Fruit fly (Drosophila melanogaster) whole organism, embryonic: Measurements from ENCODE around the gene lilli.

ENCODE experiments used
- Abd-B ChIP-seq: fragments of 200-800 bp; sonication (Bioruptor generic); optimal IDR thresholded peaks from 2 replicates; lab custom pipeline; 2018; ENCODE audit warnings: missing biosample characterization, mild to moderate bottlenecking, missing genetic modification characterization, moderate library complexity
- Antp ChIP-seq: fragments of 200-800 bp; sonication (Bioruptor generic); optimal IDR thresholded peaks from 3 replicates; lab custom pipeline; 2016; ENCODE audit warnings: missing biosample characterization, missing genetic modification characterization
- BEAF-32 ChIP-seq: fragments of 200-800 bp; sonication (Bioruptor generic); optimal IDR thresholded peaks from 3 replicates; lab custom pipeline; 2017; ENCODE audit warnings: missing biosample characterization, missing genetic modification characterization, mild to moderate bottlenecking, moderate library complexity, missing genetic modification reagents
- CG10209 ChIP-seq: fragments of 200-800 bp; sonication (Bioruptor generic); optimal IDR thresholded peaks from 3 replicates; lab custom pipeline; 2017; ENCODE audit warnings: missing biosample characterization, mild to moderate bottlenecking, missing genetic modification characterization, missing genetic modification reagents
- CG10543 ChIP-seq: fragments of 200-800 bp; sonication (Bioruptor generic); optimal IDR thresholded peaks from 3 replicates; lab custom pipeline; 2017; ENCODE audit warnings: missing biosample characterization, mild to moderate bottlenecking, missing genetic modification characterization, moderate library complexity
- CG11093 ChIP-seq: fragments of 200-800 bp; sonication (Bioruptor generic); IDR thresholded peaks from 3 replicates; pipeline ENCODE4 v1.3.6; 2022; ENCODE audit warnings: missing biosample characterization, missing genetic modification characterization
- CG11456 ChIP-seq: fragments of 200-800 bp; sonication (Bioruptor generic); IDR thresholded peaks from 3 replicates; pipeline ENCODE4 v1.3.6; 2022; ENCODE audit warnings: missing biosample characterization, missing genetic modification characterization
- CG12071 ChIP-seq: fragments of 200-800 bp; sonication (Bioruptor generic); optimal IDR thresholded peaks from 3 replicates; lab custom pipeline; 2018; ENCODE audit warnings: missing biosample characterization, mild to moderate bottlenecking, missing genetic modification characterization
- CG12299 ChIP-seq: fragments of 200-800 bp; sonication (Bioruptor generic); optimal IDR thresholded peaks from 2 replicates; lab custom pipeline; 2018; ENCODE audit warnings: missing biosample characterization, mild to moderate bottlenecking, missing genetic modification characterization
- CG14667 ChIP-seq: fragments of 200-800 bp; sonication (Bioruptor generic); IDR thresholded peaks from 2 replicates; pipeline ENCODE4 v1.3.6; 2022; ENCODE audit warnings: missing biosample characterization, missing genetic modification characterization
- CG1647 ChIP-seq: fragments of 200-800 bp; sonication (Bioruptor generic); optimal IDR thresholded peaks from 3 replicates; lab custom pipeline; 2016; ENCODE audit warnings: missing biosample characterization, missing genetic modification characterization
- CG34422 ChIP-seq: fragments of 200-800 bp; sonication (Bioruptor generic); IDR thresholded peaks from 3 replicates; pipeline ENCODE4 v1.3.6; 2022; ENCODE audit warnings: missing biosample characterization, missing genetic modification characterization
- CG42726 ChIP-seq: fragments of 200-800 bp; sonication (Bioruptor generic); IDR thresholded peaks from 2 replicates; pipeline ENCODE4 v1.3.6; 2022; ENCODE audit warnings: missing biosample characterization, missing genetic modification characterization; ENCODE audit not compliant: partially characterized antibody
- CG4617 ChIP-seq: fragments of 200-800 bp; sonication (Bioruptor generic); optimal IDR thresholded peaks from 3 replicates; lab custom pipeline; 2016; ENCODE audit warnings: missing biosample characterization, missing genetic modification characterization, borderline replicate concordance
- CG6791 ChIP-seq: fragments of 200-800 bp; sonication (Bioruptor generic); IDR thresholded peaks from 3 replicates; pipeline ENCODE4 v1.3.6; 2022; ENCODE audit warnings: missing biosample characterization, missing genetic modification characterization; ENCODE audit not compliant: partially characterized antibody
- CG7839 ChIP-seq: fragments of 200-800 bp; sonication (Bioruptor generic); optimal IDR thresholded peaks from 3 replicates; lab custom pipeline; 2018; ENCODE audit warnings: missing biosample characterization, mild to moderate bottlenecking, missing genetic modification characterization, moderate library complexity
- CG8281 ChIP-seq: fragments of 200-800 bp; sonication (Bioruptor generic); optimal IDR thresholded peaks from 2 replicates; lab custom pipeline; 2018; ENCODE audit warnings: missing biosample characterization, mild to moderate bottlenecking, missing genetic modification characterization, moderate library complexity
- CG8290 ChIP-seq, 3 experiments: fragments of 200-800 bp; sonication (Bioruptor generic); optimal IDR thresholded peaks; 2 replicates each; lab custom pipeline; 2016 to 2019; ENCODE audit warnings: missing biosample characterization in 3 of 3, missing genetic modification characterization in 3 of 3, mild to moderate bottlenecking in 2 of 3, moderate library complexity in 1 of 3
- CG8359 ChIP-seq: fragments of 200-800 bp; sonication (Bioruptor generic); optimal IDR thresholded peaks from 2 replicates; lab custom pipeline; 2017; ENCODE audit warnings: missing biosample characterization, mild to moderate bottlenecking, missing genetic modification characterization, borderline replicate concordance
- CG8765 ChIP-seq: fragments of 200-800 bp; sonication (Bioruptor generic); IDR thresholded peaks from 2 replicates; pipeline ENCODE4 v1.3.6; 2022; ENCODE audit warnings: missing biosample characterization, missing genetic modification characterization
- CG9876 ChIP-seq: fragments of 200-800 bp; sonication (Bioruptor generic); optimal IDR thresholded peaks from 2 replicates; lab custom pipeline; 2016; ENCODE audit warnings: missing biosample characterization, missing genetic modification characterization
- CTCF ChIP-seq: fragments of 200-800 bp; sonication (Bioruptor generic); optimal IDR thresholded peaks from 2 replicates; lab custom pipeline; 2017; ENCODE audit warnings: missing biosample characterization, mild to moderate bottlenecking, missing genetic modification characterization, moderate library complexity
- Chrac-16 ChIP-seq: fragments of 200-800 bp; sonication (Bioruptor generic); optimal IDR thresholded peaks from 3 replicates; lab custom pipeline; 2016; ENCODE audit warnings: missing biosample characterization, missing genetic modification characterization
- H15 ChIP-seq: fragments of 200-800 bp; sonication (Bioruptor generic); IDR thresholded peaks from 3 replicates; pipeline ENCODE4 v1.3.6; 2022; ENCODE audit warnings: missing biosample characterization, missing genetic modification characterization
- Meics ChIP-seq: fragments of 200-800 bp; sonication (Bioruptor generic); optimal IDR thresholded peaks from 2 replicates; lab custom pipeline; 2017; ENCODE audit warnings: missing biosample characterization, mild to moderate bottlenecking, missing genetic modification characterization
- NFAT ChIP-seq: fragments of 200-800 bp; sonication (Bioruptor generic); IDR thresholded peaks from 2 replicates; pipeline ENCODE4 v1.3.6; 2022; ENCODE audit warnings: missing biosample characterization, missing genetic modification characterization
- NK7.1 ChIP-seq: fragments of 200-800 bp; sonication (Bioruptor generic); optimal IDR thresholded peaks from 3 replicates; lab custom pipeline; 2016; ENCODE audit warnings: missing biosample characterization, missing genetic modification characterization
- Opbp ChIP-seq: fragments of 200-800 bp; sonication (Bioruptor generic); IDR thresholded peaks from 3 replicates; pipeline ENCODE4 v1.3.6; 2022; ENCODE audit warnings: missing biosample characterization, missing genetic modification characterization; ENCODE audit not compliant: partially characterized antibody
- Scr ChIP-seq: fragments of 200-800 bp; sonication (Bioruptor generic); IDR thresholded peaks from 2 replicates; pipeline ENCODE4 v1.3.6; 2022; ENCODE audit warnings: missing biosample characterization, missing genetic modification characterization; ENCODE audit not compliant: partially characterized antibody
- abd-A ChIP-seq: fragments of 200-800 bp; sonication (Bioruptor generic); optimal IDR thresholded peaks from 3 replicates; lab custom pipeline; 2019; ENCODE audit warnings: missing biosample characterization, mild to moderate bottlenecking, missing genetic modification characterization, moderate library complexity
- az2 ChIP-seq: fragments of 200-800 bp; sonication (Bioruptor generic); optimal IDR thresholded peaks from 3 replicates; lab custom pipeline; 2016; ENCODE audit warnings: missing biosample characterization, missing genetic modification characterization
- br ChIP-seq: fragments of >200 bp; optimal IDR thresholded peaks from 2 replicates; lab custom pipeline; 2017
- chif ChIP-seq, 2 experiments: fragments of 200-800 bp; sonication (Bioruptor generic); optimal IDR thresholded peaks; 3 replicates each; lab custom pipeline; 2016; ENCODE audit warnings: missing biosample characterization in 2 of 2, missing genetic modification characterization in 2 of 2
- corto ChIP-seq: fragments of 200-800 bp; sonication (Bioruptor generic); optimal IDR thresholded peaks from 2 replicates; lab custom pipeline; 2016; ENCODE audit warnings: missing biosample characterization, mild to moderate bottlenecking, missing genetic modification characterization, moderate library complexity
- crc ChIP-seq: fragments of 200-800 bp; sonication (Bioruptor generic); optimal IDR thresholded peaks from 2 replicates; lab custom pipeline; 2016; ENCODE audit warnings: missing biosample characterization, missing genetic modification characterization
- croc ChIP-seq: fragments of 200-800 bp; sonication (Bioruptor generic); conservative IDR thresholded peaks from 3 replicates; pipeline ENCODE4 v1.3.6; 2022; ENCODE audit warnings: missing biosample characterization, missing genetic modification characterization
- dpn ChIP-seq, 2 experiments: fragments of 200-800 bp; sonication (Bioruptor generic); optimal IDR thresholded peaks; 3 replicates each; lab custom pipeline; 2016; ENCODE audit warnings: missing biosample characterization in 2 of 2, missing genetic modification characterization in 2 of 2
- fru ChIP-seq: fragments of >200 bp; optimal IDR thresholded peaks from 2 replicates; lab custom pipeline; 2017
- gem ChIP-seq: fragments of 200-800 bp; sonication (Bioruptor generic); optimal IDR thresholded peaks from 2 replicates; lab custom pipeline; 2019; ENCODE audit warnings: missing biosample characterization, mild to moderate bottlenecking, missing genetic modification characterization, moderate library complexity
- insv ChIP-seq, 2 experiments: fragments of 200-800 bp; sonication (Bioruptor generic); optimal IDR thresholded peaks; 3 replicates each; lab custom pipeline; 2016 to 2018; ENCODE audit warnings: missing biosample characterization in 2 of 2, missing genetic modification characterization in 2 of 2
- kah ChIP-seq: fragments of 200-800 bp; sonication (Bioruptor generic); optimal IDR thresholded peaks from 2 replicates; lab custom pipeline; 2018; ENCODE audit warnings: missing biosample characterization, mild to moderate bottlenecking, missing genetic modification characterization
- knrl ChIP-seq: fragments of 200-800 bp; sonication (Bioruptor generic); IDR thresholded peaks from 3 replicates; pipeline ENCODE4 v1.3.6; 2022; ENCODE audit warnings: missing biosample characterization, missing genetic modification characterization; ENCODE audit not compliant: partially characterized antibody
- mld ChIP-seq: fragments of 200-800 bp; sonication (Bioruptor generic); IDR thresholded peaks from 3 replicates; pipeline ENCODE4 v1.3.6; 2022; ENCODE audit warnings: missing biosample characterization, missing genetic modification characterization; ENCODE audit not compliant: partially characterized antibody
- onecut ChIP-seq: fragments of 200-800 bp; sonication (Bioruptor generic); IDR thresholded peaks from 2 replicates; pipeline ENCODE4 v1.3.6; 2022; ENCODE audit warnings: missing biosample characterization, missing genetic modification characterization
- prd ChIP-seq, 3 experiments: fragments of >200 bp in 2 of 3; fragments of 200-800 bp in 1 of 3; sonication (Bioruptor generic) in 1 of 3; optimal IDR thresholded peaks in 2 of 3; IDR thresholded peaks in 1 of 3; 2 replicates in 2 of 3; 3 replicates in 1 of 3; pipeline versions ENCODE4 v1.3.6 to Lab custom; 2017 to 2022; ENCODE audit warnings: missing biosample characterization in 1 of 3, missing genetic modification characterization in 1 of 3
- sim ChIP-seq: fragments of 200-800 bp; sonication (Bioruptor generic); IDR thresholded peaks from 2 replicates; pipeline ENCODE4 v1.3.6; 2022; ENCODE audit warnings: missing biosample characterization, missing genetic modification characterization
- sna ChIP-seq: fragments of 200-800 bp; sonication (Bioruptor generic); IDR thresholded peaks from 2 replicates; pipeline ENCODE4 v1.3.6; 2022; ENCODE audit warnings: missing biosample characterization, missing genetic modification characterization; ENCODE audit not compliant: partially characterized antibody
- yki ChIP-seq: fragments of >200 bp; optimal IDR thresholded peaks from 3 replicates; lab custom pipeline; 2018

lilli gene

DNA sequence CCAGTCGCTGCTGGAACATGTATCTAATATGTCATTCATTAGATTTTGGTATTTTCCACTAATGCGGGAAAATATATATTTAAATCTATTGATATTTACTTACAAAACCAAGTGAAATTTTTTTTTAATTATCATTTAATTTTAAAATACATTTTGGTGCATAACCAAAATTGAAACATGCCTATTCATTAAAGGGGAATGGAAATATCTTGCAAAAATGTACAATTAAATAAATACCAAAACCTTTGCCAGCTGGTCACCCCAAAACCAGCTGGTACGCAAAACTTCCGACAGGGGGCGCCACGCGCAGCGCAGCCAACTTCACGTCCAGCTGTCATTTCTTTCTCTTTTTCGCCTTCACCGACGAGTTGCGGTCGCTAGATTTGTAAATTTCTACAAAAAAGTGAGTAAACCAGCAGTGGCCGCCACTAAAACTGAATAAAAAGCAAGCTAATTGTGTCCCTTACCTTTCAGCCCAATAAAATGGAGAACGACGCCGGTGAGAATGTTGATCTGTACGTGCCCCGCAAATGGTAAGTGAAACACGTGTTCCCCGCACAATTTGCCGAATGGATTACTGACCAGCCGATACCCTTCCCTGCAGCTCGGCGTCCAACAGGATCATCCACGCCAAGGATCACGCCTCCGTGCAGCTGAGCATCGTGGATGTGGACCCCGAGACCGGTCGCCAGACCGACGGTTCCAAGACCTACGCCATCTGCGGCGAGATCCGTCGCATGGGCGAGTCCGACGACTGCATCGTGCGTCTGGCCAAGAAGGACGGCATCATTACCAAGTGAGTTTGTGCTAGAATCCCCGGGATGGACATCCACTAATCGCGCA is 29.7 kb upstream of the lilli start, which contains the start of the genes CG3104 and RpS21 (continued):
- TF ChIP-seq gem (tag; lab: Kevin White, UChicago) = peak; percentile 61
- peak; percentile 93 for TF ChIP-seq CG9876 (GFP tag; lab: Kevin White, UChicago)
- TF ChIP-seq corto (GFP tag; lab: Kevin White, UChicago) = no peak
- TF ChIP-seq Meics (GFP tag; lab: Kevin White, UChicago) = peak; percentile 92
- TF ChIP-seq croc = peak; percentile 58
- TF ChIP-seq fru (lab: Kevin White, UChicago) = no peak
- peak in 1 of 2 experiments; percentile 80 for TF ChIP-seq insv (GFP tag; optimal IDR thresholded peaks at IDR 0.05; lab: Kevin White, UChicago)
- peak; percentile 80 for TF ChIP-seq CG12071
- TF ChIP-seq CG8765 (GFP tag; lab: Robert Waterston, UW) = peak; percentile 78
- no peak for TF ChIP-seq prd (optimal IDR thresholded peaks at IDR 0.05; lab: Kevin White, UChicago)
- peak; percentile 82 for TF ChIP-seq prd (GFP tag; IDR thresholded peaks at IDR 0.05; lab: Robert Waterston, UW)
- TF ChIP-seq onecut (GFP tag; lab: Robert Waterston, UW) = peak; percentile 91
- peak; percentile 87 for TF ChIP-seq CG10209 (GFP tag; lab: Kevin White, UChicago)
- peak; percentile 75 for TF ChIP-seq crc (GFP tag; lab: Kevin White, UChicago)
- peak; percentile 58 for TF ChIP-seq kah (GFP tag; lab: Kevin White, UChicago)
- TF ChIP-seq CG6791 (GFP tag; lab: Robert Waterston, UW) = 0 out of 3 replicates have a peak, but pooled peaks have one; percentile 5
- peak; percentile 44 for TF ChIP-seq CG12299
- TF ChIP-seq CG42726 (GFP tag; lab: Robert Waterston, UW) = no peak; the same call in 1 of the 2 replicates
- TF ChIP-seq NFAT (GFP tag; lab: Robert Waterston, UW) = peak; percentile 98
- TF ChIP-seq CTCF (GFP tag; lab: Kevin White, UChicago) = peak; percentile 98
- peak; percentile 75 for TF ChIP-seq CG7839 (tag; lab: Kevin White, UChicago)
- peak; percentile 62; the same call in 2 of the 3 replicates for TF ChIP-seq CG11093 (GFP tag; lab: Robert Waterston, UW)
- peak; percentile 95 for TF ChIP-seq CG10543 (GFP tag; lab: Kevin White, UChicago)
- peak; percentile 82 for TF ChIP-seq CG1647 (GFP tag; lab: Kevin White, UChicago)
- TF ChIP-seq yki (lab: Kevin White, UChicago) = no peak
- TF ChIP-seq sim (GFP tag; lab: Robert Waterston, UW) = peak; percentile 77
- TF ChIP-seq br = no peak
- peak; percentile 52 for TF ChIP-seq abd-A (tag; lab: Kevin White, UChicago)
- peak; percentile 86 for TF ChIP-seq CG8290 (GFP tag; optimal IDR thresholded peaks at IDR 0.05; lab: Kevin White, UChicago)
- peak; percentile 85 to 92 for TF ChIP-seq CG8290 (tag; optimal IDR thresholded peaks at IDR 0.05; lab: Kevin White, UChicago)
- peak; percentile 98 for TF ChIP-seq CG11456 (GFP tag; lab: Robert Waterston, UW)
- TF ChIP-seq CG8281 = peak; percentile 57
- TF ChIP-seq Chrac-16 (GFP tag; lab: Kevin White, UChicago) = peak; percentile 61
- TF ChIP-seq NK7.1 = peak; percentile 73
- TF ChIP-seq chif (GFP tag; optimal IDR thresholded peaks at IDR 0.05; lab: Kevin White, UChicago) = peak; percentile 52 to 73
- peak; percentile 94 for TF ChIP-seq CG34422 (GFP tag; lab: Robert Waterston, UW)
- peak; percentile 92 for TF ChIP-seq CG4617 (GFP tag; lab: Kevin White, UChicago)
- TF ChIP-seq CG8359 (GFP tag; lab: Kevin White, UChicago) = peak; percentile 43
- peak; percentile 79 to 87 for TF ChIP-seq dpn (GFP tag; optimal IDR thresholded peaks at IDR 0.05; lab: Kevin White, UChicago)
- TF ChIP-seq CG14667 (GFP tag; lab: Robert Waterston, UW) = peak; percentile 86
- TF ChIP-seq mld (GFP tag; lab: Robert Waterston, UW) = no peak
- TF ChIP-seq Antp (GFP tag; lab: Kevin White, UChicago) = peak; percentile 88
- peak; percentile 56 for TF ChIP-seq BEAF-32 (GFP tag; lab: Kevin White, UChicago)
- TF ChIP-seq Abd-B (GFP tag; lab: Kevin White, UChicago) = peak; percentile 26
- peak; percentile 100 for TF ChIP-seq Opbp (GFP tag; lab: Robert Waterston, UW)
- TF ChIP-seq H15 (GFP tag; lab: Robert Waterston, UW) = peak; percentile 81
- TF ChIP-seq Scr (GFP tag; lab: Robert Waterston, UW) = no peak
- peak; percentile 75 for TF ChIP-seq az2 (GFP tag; lab: Kevin White, UChicago)
- TF ChIP-seq knrl (GFP tag; lab: Robert Waterston, UW) = peak; percentile 47; the same call in 1 of the 3 replicates
- TF ChIP-seq sna (GFP tag; lab: Robert Waterston, UW) = 0 out of 2 replicates have a peak, but pooled peaks have one; percentile 2
